Worm (Caenorhabditis elegans): ENCODE results near the gene rml-1.

The rml-1 gene

DNA sequence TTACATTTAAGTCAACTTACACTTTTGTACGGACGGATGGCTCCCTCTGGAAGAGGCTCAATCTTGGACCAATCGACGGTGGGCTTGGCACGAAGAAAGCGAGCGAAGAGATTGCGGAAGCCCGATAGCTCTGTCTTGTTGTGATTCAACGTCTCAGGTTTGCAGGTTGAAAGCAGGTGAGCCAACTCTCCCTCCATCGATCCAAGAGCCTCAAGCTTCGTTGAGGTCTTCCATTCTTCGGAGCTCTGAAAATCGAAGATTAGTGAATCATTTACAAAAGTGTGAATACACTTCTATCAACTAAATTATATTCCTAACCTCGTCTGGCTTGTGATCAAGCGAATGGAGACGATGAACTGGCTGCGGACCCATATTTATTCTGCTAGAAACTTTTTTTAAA, 2.1 kb downstream of the rml-1 start (continued):
- no peak for TF ChIP-seq ces-1 (GFP tag; optimal IDR thresholded peaks at IDR 0.05)
- TF ChIP-seq unc-130 (tag; optimal IDR thresholded peaks at IDR 0.05): no peak

DNA sequence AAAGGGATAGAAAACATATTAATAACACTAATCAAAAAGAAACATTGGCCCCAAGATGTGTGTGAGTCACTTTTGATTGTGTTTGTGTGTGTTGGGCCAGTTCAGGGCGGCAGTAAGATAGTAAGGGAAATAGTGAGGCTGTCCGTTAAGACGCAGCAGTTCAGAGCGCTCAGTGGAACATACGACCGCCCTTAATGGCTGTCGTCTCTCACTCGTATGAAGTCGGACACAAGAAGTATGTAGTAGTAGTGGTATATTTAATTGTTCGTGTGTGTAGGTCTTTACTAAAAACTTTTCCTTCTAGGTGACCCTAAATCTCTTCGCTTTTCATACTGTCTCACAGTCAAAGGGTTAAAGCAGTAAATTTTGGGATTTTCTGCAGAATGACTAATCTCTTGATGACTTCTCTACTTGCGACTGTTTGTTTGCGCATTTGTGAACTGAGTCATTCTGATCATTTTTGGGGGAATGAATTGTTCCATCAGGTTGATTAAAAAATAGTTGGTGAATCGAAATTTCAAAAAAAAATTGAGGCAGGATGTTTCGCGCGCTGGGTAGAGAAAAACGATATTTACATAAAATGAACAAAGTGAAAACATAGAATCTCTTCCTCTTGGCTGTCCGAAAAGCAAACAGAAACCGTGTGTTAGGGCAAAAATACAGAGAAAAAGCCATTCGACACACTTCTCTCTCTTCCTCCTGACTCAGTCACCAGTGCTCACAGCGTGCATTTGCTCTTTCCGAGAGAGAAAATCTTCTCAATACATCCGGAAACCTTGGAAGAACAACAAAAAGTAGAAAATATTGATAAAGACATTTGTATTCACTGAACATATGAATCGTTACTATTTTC, 4.4 kb downstream of the rml-1 start:
- TF ChIP-seq lin-14 (GFP tag; optimal IDR thresholded peaks at IDR 0.05) (peak; percentile 76), nhr-19 (GFP tag; conservative IDR thresholded peaks at IDR 0.05) (0 out of 2 replicates have a peak, but pooled peaks have one; percentile 8), nhr-71 (tag; optimal IDR thresholded peaks at IDR 0.05) (peak; percentile 12), unc-30 (tag; optimal IDR thresholded peaks at IDR 0.05) (no peak), mef-2 (tag; optimal IDR thresholded peaks at IDR 0.05) (no peak), ceh-90 (tag; optimal IDR thresholded peaks at IDR 0.05) (no peak), lsy-2 (tag; optimal IDR thresholded peaks at IDR 0.05) (no peak), elt-2 (tag; optimal IDR thresholded peaks at IDR 0.05) (peak; percentile 31), lin-13 (GFP tag; optimal IDR thresholded peaks at IDR 0.05) (no peak), pqm-1 (tag; optimal IDR thresholded peaks at IDR 0.05) (no peak), pax-3 (tag; optimal IDR thresholded peaks at IDR 0.05) (no peak), unc-130 (tag; optimal IDR thresholded peaks at IDR 0.05) (peak; percentile 11), unc-98 (GFP tag; IDR thresholded peaks at IDR 0.05) (no peak), irx-1 (tag; optimal IDR thresholded peaks at IDR 0.05) (no peak), egl-13 (tag; optimal IDR thresholded peaks at IDR 0.05) (no peak), efl-1 (optimal IDR thresholded peaks at IDR 0.05) (no peak), efl-1 (GFP tag; optimal IDR thresholded peaks at IDR 0.05 in 1 of 2) (peak in 1 of 2 experiments; percentile 55), lir-3 (tag; optimal IDR thresholded peaks at IDR 0.05; ENCODE audit: poor library complexity) (no peak), ama-1 (optimal IDR thresholded peaks at IDR 0.05) (no peak), snpc-4 (tag; optimal IDR thresholded peaks at IDR 0.05) (no peak), vab-15 (tag; optimal IDR thresholded peaks at IDR 0.05) (no peak), ceh-82 (tag; optimal IDR thresholded peaks at IDR 0.05) (peak in 1 of 3 experiments; percentile 17), pag-3 (tag; optimal IDR thresholded peaks at IDR 0.05; ENCODE audit: borderline replicate concordance, insufficient read depth) (no peak), ceh-8 (GFP tag; optimal IDR thresholded peaks at IDR 0.05) (no peak), unc-86 (tag; optimal IDR thresholded peaks at IDR 0.05) (no peak), efl-3 (GFP tag; optimal IDR thresholded peaks at IDR 0.05) (no peak), nhr-85 (tag) (peak; percentile 62), snu-23 (GFP tag; optimal IDR thresholded peaks at IDR 0.05) (peak; percentile 11), jun-1 (tag; optimal IDR thresholded peaks at IDR 0.05) (no peak), nhr-47 (tag; optimal IDR thresholded peaks at IDR 0.05) (peak; percentile 24), ceh-88 (GFP tag; IDR thresholded peaks at IDR 0.05) (no peak), ztf-11 (tag; optimal IDR thresholded peaks at IDR 0.05) (no peak), ceh-63 (GFP tag; optimal IDR thresholded peaks at IDR 0.05) (no peak), fos-1 (tag; optimal IDR thresholded peaks at IDR 0.05) (no peak), tlp-1 (tag; optimal IDR thresholded peaks at IDR 0.05) (no peak), blmp-1 (tag; optimal IDR thresholded peaks at IDR 0.05) (peak; percentile 42), C04F5.9 (tag; optimal IDR thresholded peaks at IDR 0.05) (no peak), elt-3 (tag; optimal IDR thresholded peaks at IDR 0.05) (no peak), aha-1 (tag; optimal IDR thresholded peaks at IDR 0.05) (no peak), lin-39 (tag; optimal IDR thresholded peaks at IDR 0.05) (no peak), nhr-11 (tag; optimal IDR thresholded peaks at IDR 0.05) (no peak), unc-62 (GFP tag; optimal IDR thresholded peaks at IDR 0.05) (no peak), xbp-1 (tag; optimal IDR thresholded peaks at IDR 0.05) (no peak), nhr-77 (tag; optimal IDR thresholded peaks at IDR 0.05) (no peak), mdl-1 (tag; optimal IDR thresholded peaks at IDR 0.05) (peak in 1 of 2 experiments; percentile 53), ztf-4 (tag; optimal IDR thresholded peaks at IDR 0.05) (peak; percentile 46), hlh-4 (tag; optimal IDR thresholded peaks at IDR 0.05) (no peak), nhr-84 (tag; optimal IDR thresholded peaks at IDR 0.05) (no peak), grh-1 (GFP tag; IDR thresholded peaks at IDR 0.05) (no peak)
